Worm (Caenorhabditis elegans) whole organism, midembryonic: ENCODE results near the gene ugt-7.

ENCODE experiments used
- flt-1 ChIP-seq: fragments of 200-800 bp; sonication (Bioruptor generic); IDR thresholded peaks from 2 replicates; pipeline ENCODE4 v1.3.6; 2022; ENCODE audit warnings: missing genetic modification characterization, missing compliant biosample characterization
- med-1 ChIP-seq: sonication (generic microtip); optimal IDR thresholded peaks from 2 replicates; lab custom pipeline; 2017; ENCODE audit warnings: missing genetic modification characterization, mild to moderate bottlenecking, missing compliant biosample characterization, antibody characterized with exemption, missing genetic modification reagents; ENCODE audit not compliant: insufficient read depth
- ref-1 ChIP-seq: fragments of 200-800 bp; sonication (Bioruptor generic); conservative IDR thresholded peaks from 2 replicates; pipeline ENCODE4 v1.3.6; 2022; ENCODE audit warnings: missing genetic modification reagents, missing genetic modification characterization, missing compliant biosample characterization
- ztf-23 ChIP-seq: fragments of 200-800 bp; sonication (Bioruptor generic); IDR thresholded peaks from 2 replicates; pipeline ENCODE4 v1.3.6; 2022; ENCODE audit warnings: missing genetic modification reagents, missing genetic modification characterization, missing compliant biosample characterization

- no peak for TF ChIP-seq ztf-23 (GFP tag; lab: Robert Waterston, UW)
- TF ChIP-seq med-1 (GFP tag; lab: Kevin White, UChicago) = no peak
- TF ChIP-seq ref-1 = no peak
- TF ChIP-seq flt-1 = no peak
Observed at ce11 chrV:4964671-4965420, 35.5 kb downstream of the ugt-7 start.
